Worm (Caenorhabditis elegans) whole organism, early embryonic: ENCODE results near the gene nhr-264.
A peak's percentile ranks its signal among the peaks of the same experiment; 100 is the strongest.
"Not testable (repeated sequence)": the region's sequence is repeated elsewhere in the genome, so short reads cannot be mapped to it uniquely, and the experiment has no call there.

Experiments
- B0310.2 ChIP-seq: sonication (generic microtip); optimal IDR thresholded peaks from 2 replicates; lab custom pipeline; 2016; ENCODE audit warnings: mild to moderate bottlenecking, missing genetic modification characterization, missing compliant biosample characterization
- F13C5.2 ChIP-seq: sonication (generic microtip); optimal IDR thresholded peaks from 2 replicates; lab custom pipeline; 2017; ENCODE audit warnings: mild to moderate bottlenecking, missing genetic modification characterization, inconsistent platforms, missing compliant biosample characterization
- aly-1 ChIP-seq: sonication (generic microtip); optimal IDR thresholded peaks from 2 replicates; lab custom pipeline; 2016; ENCODE audit warnings: missing genetic modification characterization, missing compliant biosample characterization
- ama-1 ChIP-seq: fragments of 150-350 bp; optimal IDR thresholded peaks from 2 replicates; lab custom pipeline; 2014
- ceh-13 ChIP-seq: fragments of 200-800 bp; sonication (Bioruptor generic); optimal IDR thresholded peaks from 2 replicates; lab custom pipeline; 2018; ENCODE audit warnings: mild to moderate bottlenecking, missing genetic modification characterization, missing compliant biosample characterization
- ceh-36 ChIP-seq: sonication (generic microtip); optimal IDR thresholded peaks from 2 replicates; lab custom pipeline; 2016; ENCODE audit warnings: missing genetic modification characterization, inconsistent platforms, missing compliant biosample characterization
- ets-7 ChIP-seq: sonication (generic microtip); optimal IDR thresholded peaks from 2 replicates; lab custom pipeline; 2016; ENCODE audit warnings: missing genotype, missing genetic modification characterization, missing compliant biosample characterization
- flt-1 ChIP-seq: fragments of 200-800 bp; sonication (Bioruptor generic); IDR thresholded peaks from 2 replicates; pipeline ENCODE4 v1.3.6; 2022; ENCODE audit warnings: missing genetic modification characterization, missing compliant biosample characterization
- hmbx-1 ChIP-seq: sonication (generic microtip); optimal IDR thresholded peaks from 2 replicates; lab custom pipeline; 2016; ENCODE audit warnings: mild to moderate bottlenecking, missing genetic modification characterization, missing compliant biosample characterization
- hmg-4 ChIP-seq: fragments of 200-800 bp; sonication (Bioruptor generic); optimal IDR thresholded peaks from 2 replicates; lab custom pipeline; 2018; ENCODE audit warnings: mild to moderate bottlenecking, missing genetic modification characterization, missing compliant biosample characterization
- hnd-1 ChIP-seq: sonication (generic microtip); optimal IDR thresholded peaks from 2 replicates; lab custom pipeline; 2016; ENCODE audit warnings: missing genetic modification characterization, missing compliant biosample characterization
- pes-1 ChIP-seq: fragments of 200-800 bp; sonication (Bioruptor generic); IDR thresholded peaks from 2 replicates; pipeline ENCODE4 v1.3.6; 2022; ENCODE audit warnings: missing genetic modification reagents, missing genetic modification characterization, missing compliant biosample characterization
- scrt-1 ChIP-seq: fragments of 200-800 bp; sonication (Bioruptor generic); IDR thresholded peaks from 2 replicates; pipeline ENCODE4 v1.3.6; 2022; ENCODE audit warnings: missing genetic modification characterization, missing compliant biosample characterization
- sea-1 ChIP-seq: fragments of 200-800 bp; sonication (Bioruptor generic); conservative IDR thresholded peaks from 2 replicates; pipeline ENCODE4 v1.3.6; 2022; ENCODE audit warnings: missing genetic modification characterization, missing compliant biosample characterization
- tbx-11 ChIP-seq: fragments of 200-800 bp; sonication (Bioruptor generic); IDR thresholded peaks from 2 replicates; pipeline ENCODE4 v1.3.6; 2022; ENCODE audit warnings: missing genetic modification characterization, missing compliant biosample characterization
- tbx-37 ChIP-seq: fragments of 200-800 bp; sonication (Bioruptor generic); conservative IDR thresholded peaks from 2 replicates; pipeline ENCODE4 v1.3.6; 2022; ENCODE audit warnings: missing genetic modification reagents, missing genetic modification characterization, missing compliant biosample characterization
- tra-4 ChIP-seq: sonication (generic microtip); optimal IDR thresholded peaks from 2 replicates; lab custom pipeline; 2017; ENCODE audit warnings: missing genetic modification characterization, missing compliant biosample characterization

Gene nhr-264

DNA sequence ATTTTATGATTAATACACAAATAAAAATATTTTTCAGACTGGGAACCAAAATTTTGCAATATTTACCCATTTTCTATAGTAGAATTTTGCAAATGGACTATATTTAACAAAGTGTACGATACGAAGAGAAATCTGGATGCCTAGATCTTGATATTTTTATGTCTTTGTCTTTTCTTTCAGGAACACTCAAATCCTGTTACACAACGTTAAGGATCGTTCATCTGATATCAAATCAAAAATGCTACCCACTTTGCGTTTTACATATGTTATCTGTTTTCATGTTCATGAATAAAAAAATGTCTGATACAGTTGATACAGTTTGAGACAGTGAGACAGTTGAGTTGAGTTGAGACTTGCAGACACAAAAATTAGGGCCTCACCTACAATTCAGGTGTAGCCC is 2.6 kb upstream of the nhr-264 start, which contains the start of gene F49C12.1:
TSS of gene F49C12.1 (minus strand) at position 70 of the 400 bp plus-strand sequence.
- TF ChIP-seq flt-1 (GFP tag; lab: Robert Waterston, UW) (no peak), hmbx-1 (no peak), hmg-4 (GFP tag; lab: Kevin White, UChicago) (no peak), ama-1 (no peak), pes-1 (no peak), ceh-13 (GFP tag; lab: Kevin White, UChicago) (no peak), ceh-36 (tag; lab: Kevin White, UChicago) (no peak)

DNA sequence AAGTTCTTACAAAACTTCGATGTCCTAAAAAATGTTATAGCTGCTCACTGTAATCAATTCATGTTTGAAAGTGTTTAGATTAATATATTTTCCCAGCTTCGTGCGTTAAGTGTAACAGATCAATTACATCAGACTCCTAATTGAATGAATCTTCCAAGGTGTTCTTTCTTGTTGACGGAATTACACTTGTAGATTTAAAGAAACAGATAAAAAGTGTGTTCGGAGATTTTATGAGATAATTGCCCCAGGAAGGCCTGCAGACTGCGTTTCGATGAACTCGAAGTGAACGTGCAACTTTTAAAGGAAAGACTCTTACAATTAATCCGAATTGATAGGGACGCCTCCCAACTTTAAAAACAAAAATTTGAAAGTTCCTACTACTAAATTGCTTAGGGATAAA is 4.1 kb downstream of the nhr-264 start:
- TF ChIP-seq hmg-4 (GFP tag; lab: Kevin White, UChicago) (no peak), hnd-1 (tag; lab: Kevin White, UChicago) (no peak), pes-1 (no peak), scrt-1 (GFP tag; lab: Robert Waterston, UW) (no peak), sea-1 (GFP tag; lab: Robert Waterston, UW) (no peak), ceh-36 (tag; lab: Kevin White, UChicago) (no peak)

DNA sequence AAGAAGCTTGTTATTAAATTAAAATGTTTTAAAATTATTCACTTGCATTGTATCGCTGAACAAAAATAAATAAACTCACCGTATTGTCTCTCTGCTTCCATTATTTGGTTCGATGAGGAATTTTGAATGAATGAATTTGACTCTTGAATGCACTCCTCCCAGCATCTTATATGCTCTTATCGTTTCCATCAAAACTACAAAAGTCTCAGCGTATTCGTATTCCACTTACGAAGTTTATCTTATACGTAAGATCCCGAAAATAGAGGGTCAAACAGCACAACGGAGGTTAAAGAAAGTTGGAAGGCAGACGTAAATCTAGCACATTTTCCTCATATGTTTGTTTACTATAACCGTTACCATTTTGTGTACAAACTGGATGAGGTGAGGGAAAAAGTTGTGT is 7.4 kb downstream of the nhr-264 start, which contains the start of gene nhr-267:
TSS of gene nhr-267 (minus strand) at position 101 of the 400 bp plus-strand sequence.
- not testable (repeated sequence) for TF ChIP-seq ama-1; tbx-37 (GFP tag; lab: Robert Waterston, UW); hmg-4 (GFP tag; lab: Kevin White, UChicago)

DNA sequence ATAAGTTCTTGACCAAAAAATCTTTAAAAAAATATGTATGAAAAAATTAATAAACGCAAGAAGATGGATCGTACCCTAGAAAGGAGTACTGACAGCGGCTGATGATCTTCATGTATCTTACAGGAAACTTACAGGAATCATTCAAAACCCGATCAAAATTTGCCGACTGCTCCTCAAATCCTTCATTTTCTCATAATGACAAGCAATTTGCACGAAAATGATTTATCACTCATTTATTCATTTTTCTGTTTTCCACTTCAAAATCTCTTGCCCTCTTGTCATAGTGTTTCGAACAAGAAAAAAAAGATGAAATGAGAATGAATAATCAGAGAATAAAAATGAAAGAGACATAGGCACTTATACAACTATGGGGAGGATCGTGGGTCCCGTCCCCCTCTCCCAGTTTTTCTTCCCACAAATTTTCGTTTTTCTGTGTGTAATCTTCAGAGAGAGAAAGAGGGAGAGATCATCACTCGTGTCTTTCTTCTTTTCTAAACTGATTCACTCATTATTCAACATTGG is 19.7 kb downstream of the nhr-264 start, which contains the start of gene nmy-3:
TSS of gene nmy-3 (plus strand) at position 472 of the 522 bp plus-strand sequence.
- TF ChIP-seq B0310.2, result no peak
- TF ChIP-seq hnd-1 (tag; lab: Kevin White, UChicago), result no peak
- TF ChIP-seq tbx-11 (GFP tag; lab: Robert Waterston, UW), result no peak
- TF ChIP-seq hmg-4 (GFP tag; lab: Kevin White, UChicago), result no peak
- no peak for TF ChIP-seq ets-7 (tag; lab: Kevin White, UChicago)
- TF ChIP-seq tbx-37 (GFP tag; lab: Robert Waterston, UW), result no peak
- no peak for TF ChIP-seq tra-4

DNA sequence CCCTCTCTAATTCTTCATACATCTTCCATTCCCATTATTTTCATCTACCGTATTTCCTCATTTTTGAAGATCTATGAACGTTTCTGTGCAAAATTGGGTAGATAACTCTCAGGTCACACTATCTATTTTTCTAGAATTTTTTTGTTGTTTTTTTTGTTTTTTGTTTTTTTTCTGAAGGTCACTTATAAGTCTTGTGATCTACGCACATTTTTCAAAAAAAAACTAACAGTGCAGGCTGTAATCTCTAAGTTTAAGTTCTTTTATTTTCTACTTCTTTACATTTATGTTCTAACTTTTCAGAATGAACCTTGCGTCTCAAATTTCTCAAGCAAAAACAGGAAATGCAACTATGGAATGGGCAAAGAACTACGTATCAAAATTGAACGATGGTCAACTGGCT is 23.9 kb downstream of the nhr-264 start, which contains the start of gene flh-3:
TSS of gene flh-3 (plus strand) at position 301 of the 400 bp plus-strand sequence.
- TF ChIP-seq hmbx-1, result no peak
- TF ChIP-seq hmg-4 (GFP tag; lab: Kevin White, UChicago), result no peak
- TF ChIP-seq F13C5.2 (tag; lab: Kevin White, UChicago), result no peak
- TF ChIP-seq ceh-36 (tag; lab: Kevin White, UChicago), result no peak
- no peak for TF ChIP-seq hnd-1 (tag; lab: Kevin White, UChicago)

DNA sequence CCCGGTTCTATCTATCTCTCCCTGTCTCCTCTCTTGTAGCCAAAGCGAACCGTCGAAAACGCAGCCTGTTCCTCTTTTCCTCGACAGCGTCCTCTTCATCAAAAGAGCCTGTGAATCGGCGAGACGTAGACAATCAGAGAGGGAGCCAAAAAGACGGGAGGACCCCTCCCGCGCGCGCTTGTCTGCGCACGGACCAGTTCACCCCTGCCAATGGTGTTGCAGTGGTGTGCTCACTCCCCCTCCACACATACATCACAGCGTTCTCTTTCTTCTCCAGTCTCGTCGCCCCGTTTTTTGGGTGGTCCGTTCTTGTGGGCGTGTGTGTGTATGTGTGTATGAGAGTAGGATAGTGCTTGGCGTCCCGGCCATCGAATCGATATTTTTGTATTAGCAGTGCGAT is 24.8 kb downstream of the nhr-264 start:
- TF ChIP-seq tbx-37 (GFP tag; lab: Robert Waterston, UW) (no peak), ama-1 (no peak), ceh-13 (GFP tag; lab: Kevin White, UChicago) (no peak), flt-1 (GFP tag; lab: Robert Waterston, UW) (peak; percentile 58), hmbx-1 (no peak), sea-1 (GFP tag; lab: Robert Waterston, UW) (no peak; the same call in 1 of the 2 replicates), B0310.2 (no peak), hmg-4 (GFP tag; lab: Kevin White, UChicago) (no peak), tbx-11 (GFP tag; lab: Robert Waterston, UW) (no peak), F13C5.2 (tag; lab: Kevin White, UChicago) (no peak), scrt-1 (GFP tag; lab: Robert Waterston, UW) (peak; percentile 67; the same call in 1 of the 2 replicates), aly-1 (tag; lab: Kevin White, UChicago) (peak; percentile 77), tra-4 (no peak), hnd-1 (tag; lab: Kevin White, UChicago) (no peak), pes-1 (no peak), ets-7 (tag; lab: Kevin White, UChicago) (no peak), ceh-36 (tag; lab: Kevin White, UChicago) (no peak)

DNA sequence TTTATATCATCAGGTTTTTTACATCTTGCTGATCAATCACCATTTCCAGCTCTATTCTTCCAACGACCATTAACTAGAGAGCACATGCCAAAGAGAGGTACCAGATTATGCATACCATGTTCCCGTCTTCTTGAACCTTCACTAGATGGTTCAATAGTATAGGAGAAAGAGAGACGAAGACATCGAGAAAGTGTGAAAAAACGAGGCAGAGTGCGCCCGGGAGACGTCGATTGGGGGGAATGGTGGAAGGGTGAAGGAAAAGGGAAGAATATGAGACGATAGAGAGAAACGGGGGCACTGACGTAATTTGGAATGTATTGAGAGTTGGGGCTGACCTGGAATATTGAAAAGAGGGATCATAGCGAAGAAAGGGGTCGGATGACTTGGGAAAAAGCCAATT is 26.1 kb downstream of the nhr-264 start:
- peak; percentile 72 for TF ChIP-seq hmg-4 (GFP tag; lab: Kevin White, UChicago)
- TF ChIP-seq pes-1, result 0 out of 2 replicates have a peak, but pooled peaks have one; percentile 13
- TF ChIP-seq F13C5.2 (tag; lab: Kevin White, UChicago), result no peak

DNA sequence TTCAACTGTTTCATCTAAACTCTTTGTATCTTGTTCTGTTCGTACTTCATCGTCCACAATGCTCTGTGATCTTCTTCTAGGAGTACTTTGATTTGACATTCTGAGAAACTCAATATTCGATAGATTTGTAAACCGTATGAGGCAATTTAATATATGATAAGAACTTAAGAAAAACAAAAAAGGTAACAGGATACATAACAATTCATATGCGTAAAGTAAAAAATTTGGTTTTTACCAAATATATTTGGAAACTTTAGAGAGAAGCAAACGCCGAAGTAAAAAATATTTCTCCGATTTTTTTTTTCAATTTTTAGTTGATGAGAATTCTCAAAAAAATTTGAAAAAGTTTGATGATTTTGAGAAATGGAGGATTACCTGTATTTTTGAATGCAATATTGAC is 27.3 kb downstream of the nhr-264 start, which contains the start of gene Y11D7A.19:
TSS of gene Y11D7A.19 (minus strand) at position 101 of the 400 bp plus-strand sequence.
- no peak for TF ChIP-seq ceh-13 (GFP tag; lab: Kevin White, UChicago)

DNA sequence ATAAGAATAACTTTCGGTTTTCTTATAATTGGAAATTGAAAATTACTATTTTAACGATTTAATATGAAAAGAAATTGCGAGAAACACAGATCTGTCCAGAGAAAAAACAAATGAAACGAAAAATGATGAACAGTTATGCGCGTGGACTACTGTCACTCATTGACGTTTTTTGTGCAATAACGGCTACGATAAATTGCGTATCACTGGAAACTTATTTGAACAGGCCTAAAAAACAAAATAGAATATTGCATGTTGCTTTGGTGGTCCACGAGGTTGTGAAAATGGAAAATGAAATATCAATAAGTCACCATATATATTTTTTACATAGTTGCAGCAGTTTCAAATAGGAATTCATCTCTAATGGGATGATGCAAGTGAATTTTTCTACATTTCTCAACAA is 29.2 kb downstream of the nhr-264 start:
- TF ChIP-seq tbx-37 (GFP tag; lab: Robert Waterston, UW), result no peak
